Fruit fly (Drosophila melanogaster) whole organism, embryonic: ENCODE data around the gene CG1575.

Experiments used
- Adf1 ChIP-seq: fragments of 200-800 bp; sonication (Bioruptor generic); IDR thresholded peaks from 2 replicates; pipeline ENCODE4 v1.3.6; 2022; ENCODE audit warnings: missing biosample characterization, missing genetic modification characterization
- Atf3 ChIP-seq: fragments of 200-800 bp; sonication (Bioruptor generic); optimal IDR thresholded peaks from 3 replicates; lab custom pipeline; 2016; ENCODE audit warnings: missing biosample characterization, missing genetic modification characterization
- CG10274 ChIP-seq: fragments of 200-800 bp; sonication (Bioruptor generic); optimal IDR thresholded peaks from 3 replicates; lab custom pipeline; 2017; ENCODE audit warnings: missing biosample characterization, mild to moderate bottlenecking, missing genetic modification characterization
- CG10431 ChIP-seq: fragments of 200-800 bp; sonication (Bioruptor generic); optimal IDR thresholded peaks from 3 replicates; lab custom pipeline; 2018; ENCODE audit warnings: missing biosample characterization, mild to moderate bottlenecking, missing genetic modification characterization
- CG10543 ChIP-seq: fragments of 200-800 bp; sonication (Bioruptor generic); optimal IDR thresholded peaks from 3 replicates; lab custom pipeline; 2017; ENCODE audit warnings: missing biosample characterization, mild to moderate bottlenecking, missing genetic modification characterization, moderate library complexity
- CG12769 ChIP-seq: fragments of 200-800 bp; sonication (Bioruptor generic); optimal IDR thresholded peaks from 2 replicates; lab custom pipeline; 2019; ENCODE audit warnings: missing biosample characterization, mild to moderate bottlenecking, missing genetic modification characterization, moderate library complexity
- CG16863 ChIP-seq: fragments of 200-800 bp; sonication (Bioruptor generic); optimal IDR thresholded peaks from 3 replicates; lab custom pipeline; 2016; ENCODE audit warnings: missing biosample characterization, missing genetic modification characterization
- CG17359 ChIP-seq: fragments of 200-800 bp; sonication (Bioruptor generic); optimal IDR thresholded peaks from 3 replicates; lab custom pipeline; 2018; ENCODE audit warnings: missing biosample characterization, mild to moderate bottlenecking, missing genetic modification characterization, moderate library complexity
- CG18476 ChIP-seq: fragments of 200-800 bp; sonication (Bioruptor generic); optimal IDR thresholded peaks from 2 replicates; lab custom pipeline; 2016; ENCODE audit warnings: missing biosample characterization, mild to moderate bottlenecking, missing genetic modification characterization
- CG34422 ChIP-seq: fragments of 200-800 bp; sonication (Bioruptor generic); IDR thresholded peaks from 3 replicates; pipeline ENCODE4 v1.3.6; 2022; ENCODE audit warnings: missing biosample characterization, missing genetic modification characterization
- CG6254 ChIP-seq: fragments of 200-800 bp; sonication (Bioruptor generic); optimal IDR thresholded peaks from 3 replicates; lab custom pipeline; 2017; ENCODE audit warnings: mild to moderate bottlenecking, missing biosample characterization, missing genetic modification reagents, missing genetic modification characterization
- CG7963 ChIP-seq: fragments of 200-800 bp; sonication (Bioruptor generic); IDR thresholded peaks from 3 replicates; pipeline ENCODE4 v1.3.6; 2022; ENCODE audit warnings: missing biosample characterization, missing genetic modification characterization; ENCODE audit not compliant: partially characterized antibody
- CG8290 ChIP-seq, 3 experiments: fragments of 200-800 bp; sonication (Bioruptor generic); optimal IDR thresholded peaks; 2 replicates each; lab custom pipeline; 2016 to 2019; ENCODE audit warnings: missing biosample characterization in 3 of 3, missing genetic modification characterization in 3 of 3, mild to moderate bottlenecking in 2 of 3, moderate library complexity in 1 of 3
- Deaf1 ChIP-seq: fragments of 200-800 bp; optimal IDR thresholded peaks from 3 replicates; lab custom pipeline; 2019; ENCODE audit warnings: missing biosample characterization, mild to moderate bottlenecking, missing genetic modification characterization, moderate library complexity
- Dip2 ChIP-seq: fragments of 200-800 bp; sonication (Bioruptor generic); IDR thresholded peaks from 2 replicates; pipeline ENCODE4 v1.3.6; 2022; ENCODE audit warnings: missing biosample characterization, missing genetic modification characterization
- HLHmδ ChIP-seq: fragments of 200-800 bp; sonication (Bioruptor generic); optimal IDR thresholded peaks from 2 replicates; lab custom pipeline; 2018; ENCODE audit warnings: missing biosample characterization, mild to moderate bottlenecking, missing genetic modification characterization, moderate library complexity
- HmgZ ChIP-seq: fragments of 200-800 bp; sonication (Bioruptor generic); optimal IDR thresholded peaks from 2 replicates; lab custom pipeline; 2018; ENCODE audit warnings: missing biosample characterization, mild to moderate bottlenecking, missing genetic modification characterization
- Lhr ChIP-seq: fragments of 200-800 bp; sonication (Bioruptor generic); optimal IDR thresholded peaks from 3 replicates; lab custom pipeline; 2017; ENCODE audit warnings: mild to moderate bottlenecking, missing biosample characterization, missing genetic modification reagents, missing genetic modification characterization
- Myb ChIP-seq: fragments of 200-800 bp; sonication (Bioruptor generic); optimal IDR thresholded peaks from 2 replicates; lab custom pipeline; 2016; ENCODE audit warnings: missing biosample characterization, missing genetic modification characterization
- Nf-YC ChIP-seq: fragments of 200-800 bp; optimal IDR thresholded peaks from 3 replicates; lab custom pipeline; 2019; ENCODE audit warnings: missing biosample characterization, mild to moderate bottlenecking, missing genetic modification characterization, moderate library complexity
- Opbp ChIP-seq: fragments of 200-800 bp; sonication (Bioruptor generic); IDR thresholded peaks from 3 replicates; pipeline ENCODE4 v1.3.6; 2022; ENCODE audit warnings: missing biosample characterization, missing genetic modification characterization; ENCODE audit not compliant: partially characterized antibody
- Rx ChIP-seq: fragments of 200-800 bp; sonication (Bioruptor generic); IDR thresholded peaks from 2 replicates; pipeline ENCODE4 v1.3.6; 2022; ENCODE audit warnings: missing biosample characterization, missing genetic modification characterization
- TFAM ChIP-seq: fragments of 200-800 bp; sonication (Bioruptor generic); optimal IDR thresholded peaks from 2 replicates; lab custom pipeline; 2017; ENCODE audit warnings: missing biosample characterization, missing genetic modification characterization, inconsistent platforms
- cg ChIP-seq: fragments of 200-800 bp; sonication (Bioruptor generic); optimal IDR thresholded peaks from 3 replicates; lab custom pipeline; 2019; ENCODE audit warnings: missing biosample characterization, mild to moderate bottlenecking, missing genetic modification characterization, moderate library complexity
- crp ChIP-seq, 2 experiments: fragments of 200-800 bp; sonication (Bioruptor generic); optimal IDR thresholded peaks; 2 replicates in 1 of 2; 3 replicates in 1 of 2; lab custom pipeline; 2017; ENCODE audit warnings: missing biosample characterization in 2 of 2, missing genetic modification characterization in 2 of 2, mild to moderate bottlenecking in 1 of 2, moderate library complexity in 1 of 2
- cwo ChIP-seq: fragments of 200-800 bp; sonication (Bioruptor generic); optimal IDR thresholded peaks from 3 replicates; lab custom pipeline; 2017; ENCODE audit warnings: missing biosample characterization, missing genetic modification characterization, mild to moderate bottlenecking, moderate library complexity, missing genetic modification reagents
- dimm ChIP-seq: fragments of 200-800 bp; sonication (Bioruptor generic); IDR thresholded peaks from 2 replicates; pipeline ENCODE4 v1.3.6; 2022; ENCODE audit warnings: missing biosample characterization, missing genetic modification characterization
- exex ChIP-seq: fragments of 200-800 bp; sonication (Bioruptor generic); optimal IDR thresholded peaks from 4 replicates; lab custom pipeline; 2018; ENCODE audit warnings: missing biosample characterization, mild to moderate bottlenecking, missing genetic modification characterization, moderate library complexity
- gcm ChIP-seq: fragments of 200-800 bp; sonication (Bioruptor generic); optimal IDR thresholded peaks from 2 replicates; lab custom pipeline; 2019; ENCODE audit warnings: missing biosample characterization, mild to moderate bottlenecking, missing genetic modification characterization, moderate library complexity
- gem ChIP-seq: fragments of 200-800 bp; sonication (Bioruptor generic); optimal IDR thresholded peaks from 2 replicates; lab custom pipeline; 2019; ENCODE audit warnings: missing biosample characterization, mild to moderate bottlenecking, missing genetic modification characterization, moderate library complexity
- jing ChIP-seq: fragments of 200-800 bp; sonication (Bioruptor generic); optimal IDR thresholded peaks from 2 replicates; lab custom pipeline; 2018; ENCODE audit warnings: missing biosample characterization, mild to moderate bottlenecking, missing genetic modification characterization
- kah ChIP-seq: fragments of 200-800 bp; sonication (Bioruptor generic); optimal IDR thresholded peaks from 2 replicates; lab custom pipeline; 2018; ENCODE audit warnings: missing biosample characterization, mild to moderate bottlenecking, missing genetic modification characterization
- lab ChIP-seq: fragments of 200-800 bp; sonication (Bioruptor generic); optimal IDR thresholded peaks from 3 replicates; lab custom pipeline; 2017; ENCODE audit warnings: missing biosample characterization, missing genetic modification characterization, mild to moderate bottlenecking, moderate library complexity, missing genetic modification reagents
- onecut ChIP-seq: fragments of 200-800 bp; sonication (Bioruptor generic); IDR thresholded peaks from 2 replicates; pipeline ENCODE4 v1.3.6; 2022; ENCODE audit warnings: missing biosample characterization, missing genetic modification characterization
- pfk ChIP-seq: fragments of 200-800 bp; sonication (Bioruptor generic); optimal IDR thresholded peaks from 2 replicates; lab custom pipeline; 2018; ENCODE audit warnings: missing biosample characterization, mild to moderate bottlenecking, missing genetic modification characterization, moderate library complexity
- repo ChIP-seq: fragments of 200-800 bp; sonication (Bioruptor generic); optimal IDR thresholded peaks from 2 replicates; lab custom pipeline; 2016; ENCODE audit warnings: missing biosample characterization, missing genetic modification characterization
- schlank ChIP-seq: fragments of 200-800 bp; sonication (Bioruptor generic); optimal IDR thresholded peaks from 2 replicates; lab custom pipeline; 2018; ENCODE audit warnings: missing biosample characterization, mild to moderate bottlenecking, missing genetic modification characterization
- sob ChIP-seq: fragments of 200-800 bp; sonication (Bioruptor generic); IDR thresholded peaks from 2 replicates; pipeline ENCODE4 v1.3.6; 2022; ENCODE audit warnings: missing biosample characterization, missing genetic modification characterization
- twi ChIP-seq: fragments of 200-800 bp; optimal IDR thresholded peaks from 2 replicates; lab custom pipeline; 2019; ENCODE audit warnings: missing biosample characterization, mild to moderate bottlenecking, missing genetic modification characterization, moderate library complexity

CG1575 gene

dm6 chrX:8080174-8080573, 36.6 kb upstream of the CG1575 start (continued):
- TF ChIP-seq CG16863 (GFP tag; lab: Kevin White, UChicago) (no peak), CG6254 (GFP tag; lab: Kevin White, UChicago) (no peak)

dm6 chrX:8081427-8082185, 35.2 kb upstream of the CG1575 start, which contains the start of gene Ldsdh1:
Gene Ldsdh1, minus strand, starts transcription at chrX:8081605.
- TF ChIP-seq dimm (GFP tag; lab: Robert Waterston, UW) (no peak), CG17359 (tag; lab: Kevin White, UChicago) (no peak), CG10274 (GFP tag; lab: Kevin White, UChicago) (peak; percentile 63), Lhr (GFP tag; lab: Kevin White, UChicago) (no peak), cwo (no peak), sob (GFP tag; lab: Robert Waterston, UW) (no peak), kah (GFP tag; lab: Kevin White, UChicago) (no peak), Atf3 (GFP tag; lab: Kevin White, UChicago) (no peak), exex (peak; percentile 39), Adf1 (GFP tag; lab: Robert Waterston, UW) (peak; percentile 94), TFAM (GFP tag; lab: Kevin White, UChicago) (no peak), lab (GFP tag; lab: Kevin White, UChicago) (peak; percentile 44), Deaf1 (no peak), pfk (GFP tag; lab: Kevin White, UChicago) (no peak), Opbp (no peak), cg (GFP tag; lab: Kevin White, UChicago) (peak; percentile 77), Myb (GFP tag; lab: Kevin White, UChicago) (no peak), CG34422 (GFP tag; lab: Robert Waterston, UW) (peak; percentile 11; the same call in 1 of the 3 replicates), gcm (no peak), CG8290 (GFP tag; optimal IDR thresholded peaks at IDR 0.05; lab: Kevin White, UChicago) (no peak), CG8290 (tag; optimal IDR thresholded peaks at IDR 0.05; lab: Kevin White, UChicago) (no peak), Nf-YC (tag; lab: Kevin White, UChicago) (no peak), jing (GFP tag; lab: Kevin White, UChicago) (no peak), HmgZ (tag; lab: Kevin White, UChicago) (peak; percentile 12), CG10431 (GFP tag; lab: Kevin White, UChicago) (no peak), gem (tag; lab: Kevin White, UChicago) (no peak), twi (tag; lab: Kevin White, UChicago) (peak; percentile 74), schlank (tag; lab: Kevin White, UChicago) (no peak), Dip2 (GFP tag; lab: Robert Waterston, UW) (no peak), HLHmδ (GFP tag; lab: Kevin White, UChicago) (no peak), Rx (GFP tag; lab: Robert Waterston, UW) (no peak), CG12769 (tag; lab: Kevin White, UChicago) (no peak), CG10543 (GFP tag; lab: Kevin White, UChicago) (peak; percentile 51), CG18476 (no peak), crp (GFP tag; optimal IDR thresholded peaks at IDR 0.05; lab: Kevin White, UChicago) (no peak), onecut (GFP tag; lab: Robert Waterston, UW) (no peak), repo (no peak), CG7963 (GFP tag; lab: Robert Waterston, UW) (no peak)
